Fruit fly (Drosophila melanogaster): Measurements from ENCODE around the gene bchs.
A peak's percentile ranks its signal among the peaks of the same experiment; 100 is the strongest.

bchs gene

DNA sequence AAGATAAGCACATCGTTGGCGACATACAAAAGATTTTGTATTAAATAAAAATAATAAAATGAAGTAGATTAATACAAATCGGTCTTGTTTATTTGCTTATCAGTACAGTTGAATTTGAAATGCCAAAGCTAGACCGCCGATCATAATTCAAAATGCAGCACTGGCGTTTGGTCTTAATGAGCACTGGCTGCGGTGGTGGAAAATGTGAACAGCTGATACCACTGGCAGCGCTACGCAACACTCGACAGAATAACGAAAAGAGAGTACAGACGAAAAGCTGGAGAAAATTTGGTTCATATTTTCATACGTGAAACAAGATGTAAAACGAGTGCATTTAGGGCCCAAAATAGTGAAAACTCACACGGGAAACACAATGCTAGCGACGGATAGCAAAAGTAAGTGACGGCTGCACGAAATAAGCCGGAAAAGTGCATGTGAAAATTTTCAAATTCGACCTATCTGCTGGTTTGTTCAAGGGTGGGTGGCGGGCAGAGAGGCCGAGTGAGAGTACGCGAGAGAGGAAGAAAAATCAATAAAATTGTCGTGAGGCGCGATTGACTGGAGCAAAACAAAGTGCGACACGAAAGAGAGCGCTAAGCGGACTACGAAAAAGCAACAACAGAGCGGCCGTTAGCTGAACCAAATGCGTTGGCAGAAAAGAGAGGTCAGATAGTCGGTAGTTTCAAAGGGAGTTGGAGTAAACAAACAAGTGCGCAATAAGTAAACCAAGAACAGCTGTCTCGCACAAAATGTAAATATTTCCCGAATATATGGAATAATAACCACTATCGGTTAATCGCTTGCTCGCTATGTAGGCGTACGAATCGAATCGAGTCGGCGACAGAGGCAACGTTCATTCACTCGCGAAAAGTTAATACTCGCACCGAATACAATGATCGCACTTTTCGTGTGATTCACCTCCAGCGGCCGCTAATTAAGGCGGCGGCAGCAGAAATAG lies at the start of gene bchs (continued):
- no peak for TF ChIP-seq dati (GFP tag; IDR thresholded peaks at IDR 0.05)
- peak; percentile 10 for TF ChIP-seq CG4617 (GFP tag; optimal IDR thresholded peaks at IDR 0.05; ENCODE audit: borderline replicate concordance)
- peak; percentile 95 for TF ChIP-seq schlank (tag; optimal IDR thresholded peaks at IDR 0.05)
- TF ChIP-seq CG7372 (GFP tag; IDR thresholded peaks at IDR 0.05), result 0 out of 2 replicates have a peak, but pooled peaks have one; percentile 19
- peak; percentile 97 for TF ChIP-seq CG15601 (tag; optimal IDR thresholded peaks at IDR 0.05)
- peak; percentile 56 for TF ChIP-seq Oli (tag; optimal IDR thresholded peaks at IDR 0.05)
- peak; percentile 73 for TF ChIP-seq Dad (GFP tag; optimal IDR thresholded peaks at IDR 0.05)
- peak; percentile 57; the same call in 1 of the 3 replicates for TF ChIP-seq dysf (GFP tag; IDR thresholded peaks at IDR 0.05)
- TF ChIP-seq CG18619 (GFP tag; optimal IDR thresholded peaks at IDR 0.05), result peak; percentile 93
- TF ChIP-seq CG1602 (GFP tag; optimal IDR thresholded peaks at IDR 0.05), result peak; percentile 65
- peak; percentile 34; the same call in 1 of the 3 replicates for TF ChIP-seq Aef1 (GFP tag; IDR thresholded peaks at IDR 0.05)
- peak; percentile 42 for TF ChIP-seq Sry-δ (GFP tag; optimal IDR thresholded peaks at IDR 0.05)
- TF ChIP-seq tgo (GFP tag; IDR thresholded peaks at IDR 0.05), result peak; percentile 64; the same call in 2 of the 3 replicates
- no peak for TF ChIP-seq lov (optimal IDR thresholded peaks at IDR 0.05)
- TF ChIP-seq lov (GFP tag; IDR thresholded peaks at IDR 0.05), result peak; percentile 88
- peak; percentile 17 for TF ChIP-seq CG9797 (GFP tag; optimal IDR thresholded peaks at IDR 0.05)
- peak; percentile 51 for TF ChIP-seq CG17829 (tag; optimal IDR thresholded peaks at IDR 0.05)
- TF ChIP-seq CG6791 (GFP tag; IDR thresholded peaks at IDR 0.05; ENCODE audit: partially characterized antibody), result peak; percentile 38; the same call in 1 of the 3 replicates
- TF ChIP-seq disco-r (GFP tag; optimal IDR thresholded peaks at IDR 0.05), result peak; percentile 90
- no peak for TF ChIP-seq hb (GFP tag; IDR thresholded peaks at IDR 0.05; ENCODE audit: partially characterized antibody)
- no peak for TF ChIP-seq fru (optimal IDR thresholded peaks at IDR 0.05)
- peak; percentile 71 for TF ChIP-seq CG18476 (GFP tag; optimal IDR thresholded peaks at IDR 0.05)
- TF ChIP-seq CG2678 (tag; optimal IDR thresholded peaks at IDR 0.05), result peak; percentile 90
- peak; percentile 59 for TF ChIP-seq sima (GFP tag; optimal IDR thresholded peaks at IDR 0.05)
- peak; percentile 74 for TF ChIP-seq CG3847 (GFP tag; IDR thresholded peaks at IDR 0.05)
- TF ChIP-seq sc (optimal IDR thresholded peaks at IDR 0.05), result no peak
- peak; percentile 88 for TF ChIP-seq sc (GFP tag; optimal IDR thresholded peaks at IDR 0.05)
- TF ChIP-seq Deaf1 (tag; optimal IDR thresholded peaks at IDR 0.05), result peak; percentile 65
- TF ChIP-seq CG9817 (tag; optimal IDR thresholded peaks at IDR 0.05), result peak; percentile 60
- TF ChIP-seq CG4424 (GFP tag; optimal IDR thresholded peaks at IDR 0.05), result no peak
- 0 out of 4 replicates have a peak, but pooled peaks have one; percentile 69 for TF ChIP-seq chinmo (GFP tag; IDR thresholded peaks at IDR 0.05; ENCODE audit: partially characterized antibody)
- TF ChIP-seq twi (tag; optimal IDR thresholded peaks at IDR 0.05), result no peak
- peak; percentile 18; the same call in 1 of the 2 replicates for TF ChIP-seq unc-4 (GFP tag; IDR thresholded peaks at IDR 0.05; ENCODE audit: partially characterized antibody)
- TF ChIP-seq luna (GFP tag; optimal IDR thresholded peaks at IDR 0.05), result peak; percentile 78
- peak; percentile 54; the same call in 1 of the 3 replicates for TF ChIP-seq CG11093 (GFP tag; IDR thresholded peaks at IDR 0.05)
- peak; percentile 76 for TF ChIP-seq CG14710 (tag; optimal IDR thresholded peaks at IDR 0.05)
- peak; percentile 99 for TF ChIP-seq kni (GFP tag; optimal IDR thresholded peaks at IDR 0.05)
- peak; percentile 91 for TF ChIP-seq CG1792 (GFP tag; optimal IDR thresholded peaks at IDR 0.05)
- peak; percentile 42 for TF ChIP-seq CG30431 (GFP tag; optimal IDR thresholded peaks at IDR 0.05)
- TF ChIP-seq CG6689 (GFP tag; IDR thresholded peaks at IDR 0.05), result peak; percentile 71
- peak; percentile 85 for TF ChIP-seq CG12942 (GFP tag; optimal IDR thresholded peaks at IDR 0.05)
- TF ChIP-seq Neu2 (GFP tag; optimal IDR thresholded peaks at IDR 0.05; ENCODE audit: borderline replicate concordance), result peak; percentile 32
- TF ChIP-seq tio (GFP tag; optimal IDR thresholded peaks at IDR 0.05), result peak; percentile 72
- peak; percentile 44 for TF ChIP-seq CG10959 (GFP tag; IDR thresholded peaks at IDR 0.05)
- TF ChIP-seq CG13296 (GFP tag; optimal IDR thresholded peaks at IDR 0.05), result peak; percentile 92
- no peak for TF ChIP-seq abd-A (tag; optimal IDR thresholded peaks at IDR 0.05)
- TF ChIP-seq kah (GFP tag; optimal IDR thresholded peaks at IDR 0.05), result peak; percentile 95
- no peak for TF ChIP-seq pita (GFP tag; optimal IDR thresholded peaks at IDR 0.05)
